Worm (Caenorhabditis elegans) whole organism, L4 larva: ENCODE results near the gene C16D9.6.

Experiments used
- F26F4.8 ChIP-seq: fragments of 200-800 bp; sonication (Bioruptor generic); conservative IDR thresholded peaks from 2 replicates; pipeline ENCODE4 v1.3.6; 2022; ENCODE audit warnings: missing genetic modification characterization, missing compliant biosample characterization
- T20F7.1 ChIP-seq: fragments of 200-800 bp; sonication (Bioruptor generic); optimal IDR thresholded peaks from 2 replicates; lab custom pipeline; 2018; ENCODE audit warnings: mild to moderate bottlenecking, missing genetic modification characterization, missing compliant biosample characterization
- Y48G9A.11 ChIP-seq: fragments of 200-800 bp; sonication (Bioruptor generic); IDR thresholded peaks from 2 replicates; pipeline ENCODE4 v1.3.6; 2022; ENCODE audit warnings: missing genetic modification reagents, missing genetic modification characterization, missing compliant biosample characterization
- aha-1 ChIP-seq: fragments of 150-350 bp; peaks from one replicate; lab custom pipeline; 2014; ENCODE audit warnings: missing biosample characterization, missing genetic modification characterization
- ceh-20 ChIP-seq: fragments of 200-800 bp; sonication (Bioruptor generic); IDR thresholded peaks from 2 replicates; pipeline ENCODE4 v1.3.6; 2022; ENCODE audit warnings: missing genetic modification reagents, missing genetic modification characterization, missing compliant biosample characterization
- ceh-44 ChIP-seq: fragments of 200-800 bp; sonication (Bioruptor generic); IDR thresholded peaks from 2 replicates; pipeline ENCODE4 v1.3.6; 2022; ENCODE audit warnings: missing genetic modification reagents, missing genetic modification characterization, missing compliant biosample characterization
- daf-12 ChIP-seq: fragments of 150-350 bp; optimal IDR thresholded peaks from 2 replicates; lab custom pipeline; 2014; ENCODE audit warnings: missing biosample characterization, missing genetic modification reagents, missing genetic modification characterization
- daf-16 ChIP-seq, 3 experiments: sonication (generic microtip); optimal IDR thresholded peaks; 2 replicates each; lab custom pipeline; 2016 to 2017; ENCODE audit warnings: missing genetic modification characterization in 3 of 3, missing genetic modification reagents in 3 of 3, mild to moderate bottlenecking in 2 of 3, missing compliant biosample characterization in 2 of 3, missing biosample characterization in 1 of 3, moderate library complexity in 1 of 3
- dmd-6 ChIP-seq: fragments of 200-800 bp; sonication (Bioruptor generic); IDR thresholded peaks from 2 replicates; pipeline ENCODE4 v1.3.6; 2022; ENCODE audit warnings: missing genetic modification reagents, missing genetic modification characterization, missing compliant biosample characterization
- dmd-9 ChIP-seq: fragments of 200-800 bp; sonication (Bioruptor generic); IDR thresholded peaks from 2 replicates; pipeline ENCODE4 v1.3.6; 2022; ENCODE audit warnings: missing genetic modification reagents, missing genetic modification characterization, missing compliant biosample characterization
- dve-1 ChIP-seq: sonication (generic microtip); optimal IDR thresholded peaks from 2 replicates; lab custom pipeline; 2017; ENCODE audit warnings: antibody characterized with exemption, mild to moderate bottlenecking, missing genetic modification characterization, missing compliant biosample characterization; ENCODE audit not compliant: insufficient read depth
- fos-1 ChIP-seq: fragments of 150-350 bp; optimal IDR thresholded peaks from 2 replicates; lab custom pipeline; 2014; ENCODE audit warnings: missing biosample characterization, missing genetic modification characterization
- gei-8 ChIP-seq: fragments of 200-800 bp; sonication (Bioruptor generic); optimal IDR thresholded peaks from 2 replicates; lab custom pipeline; 2018; ENCODE audit warnings: mild to moderate bottlenecking, missing genetic modification characterization, missing compliant biosample characterization
- hlh-11 ChIP-seq: fragments of 200-800 bp; sonication (Bioruptor generic); optimal IDR thresholded peaks from 2 replicates; lab custom pipeline; 2018; ENCODE audit warnings: mild to moderate bottlenecking, missing genetic modification characterization, missing compliant biosample characterization
- jun-1 ChIP-seq: fragments of 150-350 bp; optimal IDR thresholded peaks from 2 replicates; lab custom pipeline; 2014; ENCODE audit warnings: missing biosample characterization, missing genetic modification reagents, missing genetic modification characterization
- lin-1 ChIP-seq: fragments of 200-800 bp; sonication (Bioruptor generic); IDR thresholded peaks from 2 replicates; pipeline ENCODE4 v1.3.6; 2022; ENCODE audit warnings: missing genetic modification reagents, missing genetic modification characterization, missing compliant biosample characterization
- lsy-2 ChIP-seq, 2 experiments: fragments of 150-350 bp in 1 of 2; sonication (generic microtip) in 1 of 2; optimal IDR thresholded peaks; 2 replicates each; lab custom pipeline; 2014 to 2017; ENCODE audit warnings: missing biosample characterization in 2 of 2, missing genetic modification characterization in 2 of 2
- madf-9 ChIP-seq: fragments of 200-800 bp; sonication (Bioruptor generic); conservative IDR thresholded peaks from 2 replicates; pipeline ENCODE4 v1.3.6; 2022; ENCODE audit warnings: missing genetic modification reagents, missing genetic modification characterization, missing compliant biosample characterization
- mdt-29 ChIP-seq: fragments of 200-800 bp; sonication (Bioruptor generic); IDR thresholded peaks from 2 replicates; pipeline ENCODE4 v1.3.6; 2022; ENCODE audit warnings: missing genetic modification reagents, missing genetic modification characterization, missing compliant biosample characterization
- mep-1 ChIP-seq: fragments of 150-350 bp; sonication (generic microtip); optimal IDR thresholded peaks from 3 replicates; lab custom pipeline; 2014; ENCODE audit warnings: missing biosample characterization, missing genetic modification characterization
- nhr-10 ChIP-seq: fragments of 150-350 bp; optimal IDR thresholded peaks from 2 replicates; lab custom pipeline; 2014; ENCODE audit warnings: missing biosample characterization, missing genetic modification characterization
- nhr-111 ChIP-seq: fragments of 200-800 bp; sonication (Bioruptor generic); optimal IDR thresholded peaks from 2 replicates; lab custom pipeline; 2018; ENCODE audit warnings: mild to moderate bottlenecking, missing genetic modification characterization, missing compliant biosample characterization
- nhr-237 ChIP-seq: sonication (generic microtip); optimal IDR thresholded peaks from 2 replicates; lab custom pipeline; 2017; ENCODE audit warnings: missing biosample characterization, missing genetic modification characterization
- nhr-28 ChIP-seq: fragments of 150-350 bp; optimal IDR thresholded peaks from 2 replicates; lab custom pipeline; 2014; ENCODE audit warnings: missing biosample characterization, missing genetic modification characterization
- nhr-41 ChIP-seq: fragments of 200-800 bp; sonication (Bioruptor generic); IDR thresholded peaks from 2 replicates; pipeline ENCODE4 v1.3.6; 2022; ENCODE audit warnings: missing genetic modification reagents, missing genetic modification characterization, missing compliant biosample characterization
- nhr-48 ChIP-seq: sonication (generic microtip); optimal IDR thresholded peaks from 2 replicates; lab custom pipeline; 2016; ENCODE audit warnings: mild to moderate bottlenecking, missing genetic modification characterization, missing compliant biosample characterization
- nhr-77 ChIP-seq: fragments of 150-350 bp; optimal IDR thresholded peaks from 2 replicates; lab custom pipeline; 2014; ENCODE audit warnings: missing biosample characterization, missing genetic modification characterization
- php-3 ChIP-seq: fragments of 200-800 bp; sonication (Bioruptor generic); IDR thresholded peaks from 2 replicates; pipeline ENCODE4 v1.3.6; 2022; ENCODE audit warnings: missing genetic modification reagents, missing genetic modification characterization, missing compliant biosample characterization
- pqm-1 ChIP-seq: sonication (generic microtip); optimal IDR thresholded peaks from 2 replicates; lab custom pipeline; 2017; ENCODE audit warnings: missing biosample characterization, missing genetic modification characterization
- snpc-4 ChIP-seq: fragments of 150-350 bp; optimal IDR thresholded peaks from 2 replicates; lab custom pipeline; 2014; ENCODE audit warnings: missing biosample characterization, missing genetic modification characterization
- unc-62 ChIP-seq, 3 experiments: fragments of 150-350 bp in 1 of 3; sonication (generic microtip); optimal IDR thresholded peaks in 2 of 3; peaks in 1 of 3; 1 replicate in 1 of 3; 2 replicates in 2 of 3; lab custom pipeline; 2014 to 2017; ENCODE audit warnings: missing biosample characterization in 3 of 3, missing genetic modification characterization in 3 of 3, missing genetic modification reagents in 3 of 3, missing genotype in 1 of 3
- zfp-2 ChIP-seq: sonication (generic microtip); optimal IDR thresholded peaks from 2 replicates; lab custom pipeline; 2016; ENCODE audit warnings: mild to moderate bottlenecking, missing genetic modification characterization, missing compliant biosample characterization
- zip-11 ChIP-seq: fragments of 200-800 bp; sonication (Bioruptor generic); IDR thresholded peaks from 2 replicates; pipeline ENCODE4 v1.3.6; 2022; ENCODE audit warnings: missing genetic modification characterization, missing compliant biosample characterization
- ztf-7 ChIP-seq: fragments of 150-350 bp; optimal IDR thresholded peaks from 2 replicates; lab custom pipeline; 2014; ENCODE audit warnings: missing biosample characterization, missing genetic modification characterization

C16D9.6 gene

DNA sequence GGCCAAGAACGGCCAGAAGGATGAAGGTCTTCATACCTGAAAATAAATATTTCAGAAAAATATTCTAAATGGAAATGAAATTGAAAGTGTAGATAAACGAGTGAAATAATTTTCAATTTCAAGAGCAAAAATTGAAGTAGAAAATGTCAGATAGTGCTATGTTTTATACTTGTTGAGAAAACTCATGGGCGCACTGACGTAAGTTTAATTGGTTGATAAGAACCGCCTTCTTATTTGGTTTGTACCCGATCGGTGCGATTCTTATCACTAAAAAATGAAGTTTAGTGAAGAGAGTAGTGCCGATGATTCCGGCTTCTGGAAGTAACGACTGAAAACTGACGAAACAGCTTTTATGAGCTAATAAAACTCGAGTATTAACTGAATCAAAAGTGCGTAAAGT is 18.8 kb upstream of the C16D9.6 start, which contains the start of the genes asp-6 and asp-12 (continued):
- no peak for TF ChIP-seq ceh-44
- TF ChIP-seq Y48G9A.11 (GFP tag; lab: Robert Waterston, UW), result no peak
- TF ChIP-seq F26F4.8 (GFP tag; lab: Robert Waterston, UW), result no peak
- TF ChIP-seq ceh-20 (GFP tag; lab: Robert Waterston, UW), result no peak
- peak; percentile 80 for TF ChIP-seq php-3 (GFP tag; lab: Robert Waterston, UW)
- no peak for TF ChIP-seq gei-8 (GFP tag; lab: Kevin White, UChicago)
- peak; percentile 29 for TF ChIP-seq nhr-48 (tag; lab: Kevin White, UChicago)
- no peak for TF ChIP-seq madf-9 (GFP tag; lab: Robert Waterston, UW)

DNA sequence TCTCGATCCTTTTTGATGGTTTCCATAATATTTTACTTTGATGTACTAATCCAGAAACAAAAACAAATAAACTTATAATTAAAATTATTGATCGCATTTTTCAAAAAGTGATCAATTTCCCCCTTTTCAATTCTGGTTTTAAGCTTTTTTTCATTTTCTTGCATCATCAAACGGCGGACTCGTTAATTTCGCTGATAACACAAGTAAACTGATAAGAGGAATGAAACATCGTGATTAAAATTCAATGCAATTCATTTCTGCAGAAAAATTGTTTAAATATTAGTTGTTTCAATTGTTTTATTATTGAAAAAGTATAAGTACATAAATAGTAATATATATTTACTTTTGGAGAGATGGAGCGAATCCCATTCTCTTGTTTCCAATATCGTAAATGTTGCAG is 17.2 kb upstream of the C16D9.6 start:
- TF ChIP-seq nhr-41 (GFP tag; lab: Robert Waterston, UW) (no peak), zip-11 (GFP tag; lab: Robert Waterston, UW) (no peak), ztf-7 (tag; lab: Kevin White, UChicago) (peak; percentile 89), mep-1 (tag; lab: Kevin White, UChicago) (peak; percentile 69), jun-1 (no peak), lin-1 (GFP tag; lab: Robert Waterston, UW) (0 out of 2 replicates have a peak, but pooled peaks have one; percentile 55), madf-9 (GFP tag; lab: Robert Waterston, UW) (no peak), T20F7.1 (peak; percentile 40), nhr-48 (tag; lab: Kevin White, UChicago) (peak; percentile 28), dmd-6 (peak; percentile 80), dve-1 (peak; percentile 76), lsy-2 (tag; optimal IDR thresholded peaks at IDR 0.05; lab: Kevin White, UChicago) (no peak), mdt-29 (GFP tag; lab: Robert Waterston, UW) (no peak), unc-62 (GFP tag; optimal IDR thresholded peaks at IDR 0.05 in 1 of 2; lab: Kevin White, UChicago) (peak in 1 of 2 experiments; percentile 41), unc-62 (tag; optimal IDR thresholded peaks at IDR 0.05; lab: Kevin White, UChicago) (no peak), dmd-9 (no peak), daf-16 (GFP tag; optimal IDR thresholded peaks at IDR 0.05; lab: Kevin White, UChicago) (no peak), daf-16 (tag; optimal IDR thresholded peaks at IDR 0.05; lab: Kevin White, UChicago) (peak; percentile 67), pqm-1 (tag; lab: Kevin White, UChicago) (peak; percentile 93), fos-1 (tag; lab: Kevin White, UChicago) (peak; percentile 31), nhr-28 (tag; lab: Kevin White, UChicago) (peak; percentile 75), snpc-4 (no peak), hlh-11 (tag; lab: Kevin White, UChicago) (peak; percentile 54), nhr-10 (peak; percentile 32), aha-1 (tag; lab: Kevin White, UChicago) (no peak), nhr-77 (peak; percentile 92)

DNA sequence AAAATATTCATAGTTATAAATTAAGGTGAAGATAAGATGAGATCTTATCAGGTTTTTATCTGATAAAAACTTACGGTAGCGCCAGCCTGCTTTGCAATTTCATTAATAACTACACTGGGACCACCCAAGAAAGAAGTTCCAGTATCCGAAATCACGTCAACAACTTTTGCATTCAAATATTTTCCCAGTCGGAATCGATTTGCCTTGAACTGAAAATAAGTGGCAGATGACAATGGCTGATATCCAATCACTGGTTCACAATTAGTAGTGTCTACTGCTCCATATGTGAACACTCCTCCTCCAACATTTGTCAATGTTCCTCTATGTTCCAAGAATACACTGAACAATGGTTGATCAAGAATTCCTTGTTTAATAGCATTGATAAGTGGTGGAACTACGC is 16.1 kb upstream of the C16D9.6 start, which contains the start of gene F21F8.5:
F21F8.5 (minus strand) TSS at position 101 of the 400 bp plus-strand sequence.
- no peak for TF ChIP-seq nhr-41 (GFP tag; lab: Robert Waterston, UW)
- peak in 1 of 2 experiments; percentile 32 for TF ChIP-seq unc-62 (GFP tag; optimal IDR thresholded peaks at IDR 0.05 in 1 of 2; lab: Kevin White, UChicago)
- TF ChIP-seq unc-62 (tag; optimal IDR thresholded peaks at IDR 0.05; lab: Kevin White, UChicago), result no peak

DNA sequence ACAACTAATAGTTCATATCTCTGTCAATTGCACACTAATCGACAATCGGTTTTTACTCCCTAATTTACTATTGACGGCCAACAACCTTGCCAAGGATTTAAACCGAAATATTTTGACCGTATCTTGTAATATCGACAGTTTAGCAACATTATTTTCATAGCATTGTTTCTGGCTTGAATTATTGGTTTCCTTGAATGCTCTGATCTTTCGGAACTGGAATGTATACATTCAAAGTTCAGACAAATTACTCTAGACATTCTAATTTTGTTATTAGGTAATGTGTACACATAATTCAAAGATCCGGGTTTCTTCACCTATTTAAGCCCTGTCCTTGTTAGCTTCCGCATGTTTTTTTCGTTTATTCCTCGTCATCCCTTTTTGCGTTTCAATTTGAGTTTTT is 13.8 kb upstream of the C16D9.6 start, which contains the start of gene C16D9.9:
C16D9.9 (plus strand) TSS at position 301 of the 400 bp plus-strand sequence.
- TF ChIP-seq daf-12 (tag; lab: Kevin White, UChicago) (no peak), nhr-48 (tag; lab: Kevin White, UChicago) (no peak), nhr-237 (tag; lab: Kevin White, UChicago) (no peak), nhr-111 (GFP tag; lab: Kevin White, UChicago) (no peak), zfp-2 (no peak), nhr-77 (no peak), unc-62 (GFP tag; optimal IDR thresholded peaks at IDR 0.05 in 1 of 2; lab: Kevin White, UChicago) (no peak), unc-62 (tag; optimal IDR thresholded peaks at IDR 0.05; lab: Kevin White, UChicago) (no peak)
